Fruit fly (Drosophila melanogaster) whole organism, embryonic: Measurements from ENCODE around the gene CG43319.

Experiments used
- BtbVII ChIP-seq: fragments of 200-800 bp; sonication (Bioruptor generic); optimal IDR thresholded peaks from 3 replicates; lab custom pipeline; 2017; ENCODE audit warnings: missing biosample characterization, mild to moderate bottlenecking, missing genetic modification characterization
- CG10267 ChIP-seq: fragments of 200-800 bp; sonication (Bioruptor generic); optimal IDR thresholded peaks from 2 replicates; lab custom pipeline; 2018; ENCODE audit warnings: missing biosample characterization, mild to moderate bottlenecking, missing genetic modification characterization, moderate library complexity
- CG10274 ChIP-seq: fragments of 200-800 bp; sonication (Bioruptor generic); optimal IDR thresholded peaks from 3 replicates; lab custom pipeline; 2017; ENCODE audit warnings: missing biosample characterization, mild to moderate bottlenecking, missing genetic modification characterization
- CG10543 ChIP-seq: fragments of 200-800 bp; sonication (Bioruptor generic); optimal IDR thresholded peaks from 3 replicates; lab custom pipeline; 2017; ENCODE audit warnings: missing biosample characterization, mild to moderate bottlenecking, missing genetic modification characterization, moderate library complexity
- CG11093 ChIP-seq: fragments of 200-800 bp; sonication (Bioruptor generic); IDR thresholded peaks from 3 replicates; pipeline ENCODE4 v1.3.6; 2022; ENCODE audit warnings: missing biosample characterization, missing genetic modification characterization
- CG12299 ChIP-seq: fragments of 200-800 bp; sonication (Bioruptor generic); optimal IDR thresholded peaks from 2 replicates; lab custom pipeline; 2018; ENCODE audit warnings: missing biosample characterization, mild to moderate bottlenecking, missing genetic modification characterization
- CG12942 ChIP-seq: fragments of 200-800 bp; sonication (Bioruptor generic); optimal IDR thresholded peaks from 3 replicates; lab custom pipeline; 2016; ENCODE audit warnings: missing biosample characterization, missing genetic modification characterization
- CG13296 ChIP-seq: fragments of 200-800 bp; sonication (Bioruptor generic); optimal IDR thresholded peaks from 3 replicates; lab custom pipeline; 2018; ENCODE audit warnings: missing biosample characterization, mild to moderate bottlenecking, missing genetic modification characterization
- CG14014 ChIP-seq: fragments of 200-800 bp; sonication (Bioruptor generic); IDR thresholded peaks from 2 replicates; pipeline ENCODE4 v1.3.6; 2022; ENCODE audit warnings: missing biosample characterization, missing genetic modification characterization
- CG16813 ChIP-seq: fragments of 200-800 bp; sonication (Bioruptor generic); IDR thresholded peaks from 3 replicates; pipeline ENCODE4 v1.3.6; 2022; ENCODE audit warnings: missing biosample characterization, missing genetic modification characterization; ENCODE audit not compliant: partially characterized antibody
- CG17328 ChIP-seq: fragments of 200-800 bp; sonication (Bioruptor generic); IDR thresholded peaks from 2 replicates; pipeline ENCODE4 v1.3.6; 2022; ENCODE audit warnings: missing biosample characterization, missing genetic modification characterization
- CG17612 ChIP-seq: fragments of 200-800 bp; sonication (Bioruptor generic); IDR thresholded peaks from 2 replicates; pipeline ENCODE4 v1.3.6; 2022; ENCODE audit warnings: missing biosample characterization, missing genetic modification characterization
- CG30403 ChIP-seq: fragments of 200-800 bp; sonication (Bioruptor generic); optimal IDR thresholded peaks from 3 replicates; lab custom pipeline; 2016; ENCODE audit warnings: missing biosample characterization, missing genetic modification characterization
- CG31224 ChIP-seq: fragments of 200-800 bp; sonication (Bioruptor generic); IDR thresholded peaks from 2 replicates; pipeline ENCODE4 v1.3.6; 2022; ENCODE audit warnings: missing biosample characterization, missing genetic modification characterization
- CG3163 ChIP-seq: fragments of 200-800 bp; sonication (Bioruptor generic); optimal IDR thresholded peaks from 3 replicates; lab custom pipeline; 2016; ENCODE audit warnings: missing biosample characterization, missing genetic modification characterization
- CG34224 ChIP-seq: fragments of 200-800 bp; sonication (Bioruptor generic); IDR thresholded peaks from 3 replicates; pipeline ENCODE4 v1.3.6; 2022; ENCODE audit warnings: missing biosample characterization, missing genetic modification characterization; ENCODE audit not compliant: partially characterized antibody
- CG3847 ChIP-seq: fragments of 200-800 bp; sonication (Bioruptor generic); IDR thresholded peaks from 2 replicates; pipeline ENCODE4 v1.3.6; 2022; ENCODE audit warnings: missing biosample characterization, missing genetic modification characterization
- CG4404 ChIP-seq: fragments of 200-800 bp; sonication (Bioruptor generic); IDR thresholded peaks from 2 replicates; pipeline ENCODE4 v1.3.6; 2022; ENCODE audit warnings: missing biosample characterization, missing genetic modification characterization
- CG8089 ChIP-seq: fragments of 200-800 bp; sonication (Bioruptor generic); optimal IDR thresholded peaks from 3 replicates; lab custom pipeline; 2016; ENCODE audit warnings: missing biosample characterization, missing genetic modification characterization
- CG8359 ChIP-seq: fragments of 200-800 bp; sonication (Bioruptor generic); optimal IDR thresholded peaks from 2 replicates; lab custom pipeline; 2017; ENCODE audit warnings: missing biosample characterization, mild to moderate bottlenecking, missing genetic modification characterization, borderline replicate concordance
- CG9437 ChIP-seq: fragments of 200-800 bp; sonication (Bioruptor generic); optimal IDR thresholded peaks from 2 replicates; lab custom pipeline; 2018; ENCODE audit warnings: missing biosample characterization, mild to moderate bottlenecking, missing genetic modification characterization
- Elba2 ChIP-seq: fragments of 200-800 bp; sonication (Bioruptor generic); optimal IDR thresholded peaks from 3 replicates; lab custom pipeline; 2016; ENCODE audit warnings: missing biosample characterization, missing genetic modification characterization
- Ets65A ChIP-seq: fragments of 200-800 bp; sonication (Bioruptor generic); peaks from one replicate; lab custom pipeline; 2016; ENCODE audit warnings: missing biosample characterization, missing genetic modification characterization
- Fer1 ChIP-seq: fragments of 200-800 bp; sonication (Bioruptor generic); optimal IDR thresholded peaks from 2 replicates; lab custom pipeline; 2017; ENCODE audit warnings: missing biosample characterization, mild to moderate bottlenecking, missing genetic modification characterization
- Gug ChIP-seq: fragments of 200-800 bp; sonication (Bioruptor generic); IDR thresholded peaks from 4 replicates; pipeline ENCODE4 v1.3.6; 2022; ENCODE audit warnings: missing biosample characterization, missing genetic modification characterization
- HmgZ ChIP-seq: fragments of 200-800 bp; sonication (Bioruptor generic); optimal IDR thresholded peaks from 2 replicates; lab custom pipeline; 2018; ENCODE audit warnings: missing biosample characterization, mild to moderate bottlenecking, missing genetic modification characterization
- Kr ChIP-seq: fragments of 200-800 bp; sonication (Bioruptor generic); optimal IDR thresholded peaks from 2 replicates; lab custom pipeline; 2017; ENCODE audit warnings: missing biosample characterization, mild to moderate bottlenecking, missing genetic modification characterization
- MESR4 ChIP-seq: fragments of 200-800 bp; sonication (Bioruptor generic); optimal IDR thresholded peaks from 2 replicates; lab custom pipeline; 2018; ENCODE audit warnings: missing biosample characterization, mild to moderate bottlenecking, missing genetic modification characterization, moderate library complexity
- Meics ChIP-seq: fragments of 200-800 bp; sonication (Bioruptor generic); optimal IDR thresholded peaks from 2 replicates; lab custom pipeline; 2017; ENCODE audit warnings: missing biosample characterization, mild to moderate bottlenecking, missing genetic modification characterization
- Oli ChIP-seq: fragments of 200-800 bp; sonication (Bioruptor generic); optimal IDR thresholded peaks from 2 replicates; lab custom pipeline; 2018; ENCODE audit warnings: missing biosample characterization, mild to moderate bottlenecking, missing genetic modification characterization, moderate library complexity
- Scr ChIP-seq: fragments of 200-800 bp; sonication (Bioruptor generic); IDR thresholded peaks from 2 replicates; pipeline ENCODE4 v1.3.6; 2022; ENCODE audit warnings: missing biosample characterization, missing genetic modification characterization; ENCODE audit not compliant: partially characterized antibody
- Sin3A ChIP-seq: fragments of >200 bp; optimal IDR thresholded peaks from 2 replicates; lab custom pipeline; 2018
- Sry-δ ChIP-seq: fragments of 200-800 bp; sonication (Bioruptor generic); optimal IDR thresholded peaks from 2 replicates; lab custom pipeline; 2016; ENCODE audit warnings: missing biosample characterization, missing genetic modification characterization
- Usf ChIP-seq: fragments of 200-800 bp; sonication (Bioruptor generic); optimal IDR thresholded peaks from 2 replicates; lab custom pipeline; 2017; ENCODE audit warnings: missing genotype, missing biosample characterization, missing genetic modification characterization
- ap ChIP-seq: fragments of 200-800 bp; sonication (Bioruptor generic); IDR thresholded peaks from 2 replicates; pipeline ENCODE4 v1.3.6; 2022; ENCODE audit warnings: missing biosample characterization, missing genetic modification characterization
- ara ChIP-seq: fragments of 200-800 bp; sonication (Bioruptor generic); IDR thresholded peaks from 2 replicates; pipeline ENCODE4 v1.3.6; 2022; ENCODE audit warnings: missing biosample characterization, missing genetic modification characterization
- chm ChIP-seq: fragments of 200-800 bp; sonication (Bioruptor generic); IDR thresholded peaks from 2 replicates; pipeline ENCODE4 v1.3.6; 2022; ENCODE audit warnings: missing biosample characterization, missing genetic modification characterization
- chn ChIP-seq: fragments of 200-800 bp; sonication (Bioruptor generic); optimal IDR thresholded peaks from 2 replicates; lab custom pipeline; 2016; ENCODE audit warnings: missing biosample characterization, missing genetic modification characterization
- h ChIP-seq: fragments of >200 bp; optimal IDR thresholded peaks from 2 replicates; lab custom pipeline; 2017
- knrl ChIP-seq: fragments of 200-800 bp; sonication (Bioruptor generic); IDR thresholded peaks from 3 replicates; pipeline ENCODE4 v1.3.6; 2022; ENCODE audit warnings: missing biosample characterization, missing genetic modification characterization; ENCODE audit not compliant: partially characterized antibody
- lola ChIP-seq, 3 experiments: fragments of >200 bp in 2 of 3; fragments of 200-800 bp in 1 of 3; sonication (Bioruptor generic) in 1 of 3; optimal IDR thresholded peaks; 2 replicates each; lab custom pipeline; 2017 to 2019; ENCODE audit warnings: missing biosample characterization in 3 of 3, missing genetic modification characterization in 3 of 3, mild to moderate bottlenecking in 1 of 3, moderate library complexity in 1 of 3
- nmo ChIP-seq: fragments of 200-800 bp; sonication (Bioruptor generic); optimal IDR thresholded peaks from 2 replicates; lab custom pipeline; 2018; ENCODE audit warnings: missing biosample characterization, mild to moderate bottlenecking, missing genetic modification characterization, moderate library complexity
- onecut ChIP-seq: fragments of 200-800 bp; sonication (Bioruptor generic); IDR thresholded peaks from 2 replicates; pipeline ENCODE4 v1.3.6; 2022; ENCODE audit warnings: missing biosample characterization, missing genetic modification characterization
- p53 ChIP-seq: fragments of 200-800 bp; sonication (Bioruptor generic); optimal IDR thresholded peaks from 2 replicates; lab custom pipeline; 2016; ENCODE audit warnings: missing biosample characterization, missing genetic modification characterization
- phol ChIP-seq: fragments of 200-800 bp; sonication (Bioruptor generic); optimal IDR thresholded peaks from 3 replicates; lab custom pipeline; 2018; ENCODE audit warnings: missing biosample characterization, mild to moderate bottlenecking, missing genetic modification characterization, moderate library complexity
- pnt ChIP-seq: fragments of 200-800 bp; sonication (Bioruptor generic); optimal IDR thresholded peaks from 3 replicates; lab custom pipeline; 2016; ENCODE audit warnings: missing biosample characterization, missing genetic modification characterization
- shn ChIP-seq: fragments of 200-800 bp; sonication (Bioruptor generic); optimal IDR thresholded peaks from 3 replicates; lab custom pipeline; 2016; ENCODE audit warnings: missing biosample characterization, missing genetic modification characterization
- sr ChIP-seq: fragments of 200-800 bp; sonication (Bioruptor generic); IDR thresholded peaks from 3 replicates; pipeline ENCODE4 v1.3.6; 2022; ENCODE audit warnings: missing biosample characterization, missing genetic modification characterization
- stwl ChIP-seq: fragments of 200-800 bp; sonication (Bioruptor generic); optimal IDR thresholded peaks from 3 replicates; lab custom pipeline; 2018; ENCODE audit warnings: missing biosample characterization, mild to moderate bottlenecking, missing genetic modification characterization, moderate library complexity
- wek ChIP-seq: fragments of 200-800 bp; sonication (Bioruptor generic); optimal IDR thresholded peaks from 3 replicates; lab custom pipeline; 2018; ENCODE audit warnings: missing biosample characterization, mild to moderate bottlenecking, missing genetic modification characterization, moderate library complexity
- wor ChIP-seq: fragments of 200-800 bp; sonication (Bioruptor generic); IDR thresholded peaks from 2 replicates; pipeline ENCODE4 v1.3.6; 2022; ENCODE audit warnings: missing biosample characterization, missing genetic modification characterization
- z ChIP-seq: fragments of 200-800 bp; sonication (Bioruptor generic); IDR thresholded peaks from 3 replicates; pipeline ENCODE4 v1.3.6; 2022; ENCODE audit warnings: missing biosample characterization, missing genetic modification characterization
- zfh2 ChIP-seq: fragments of 200-800 bp; sonication (Bioruptor generic); optimal IDR thresholded peaks from 2 replicates; lab custom pipeline; 2016; ENCODE audit warnings: missing biosample characterization, missing genetic modification characterization

The CG43319 gene

dm6 chr3R:27700229-27700573 lies 6.1 kb downstream of the CG43319 start, which contains the start of gene btz (continued):
- TF ChIP-seq chn: no peak
- TF ChIP-seq CG10274: no peak
- no peak for TF ChIP-seq Meics
- no peak for TF ChIP-seq CG16813
- TF ChIP-seq Sry-δ (GFP tag; lab: Kevin White, UChicago): peak; percentile 56
- no peak for TF ChIP-seq lola (GFP tag; optimal IDR thresholded peaks at IDR 0.05; lab: Kevin White, UChicago)
- no peak for TF ChIP-seq zfh2 (GFP tag; lab: Kevin White, UChicago)
- TF ChIP-seq phol: peak; percentile 10
- TF ChIP-seq CG4404 (GFP tag; lab: Robert Waterston, UW): no peak
- TF ChIP-seq Elba2: peak; percentile 83
- peak; percentile 18 for TF ChIP-seq HmgZ (tag; lab: Kevin White, UChicago)
- TF ChIP-seq Sin3A: peak; percentile 6
- TF ChIP-seq CG34224 (GFP tag; lab: Robert Waterston, UW): no peak
- TF ChIP-seq BtbVII (GFP tag; lab: Kevin White, UChicago): no peak
- no peak for TF ChIP-seq CG11093 (GFP tag; lab: Robert Waterston, UW)
- no peak for TF ChIP-seq pnt (GFP tag; lab: Kevin White, UChicago)
- TF ChIP-seq ap (GFP tag; lab: Robert Waterston, UW): no peak
- no peak for TF ChIP-seq wor (GFP tag; lab: Robert Waterston, UW)
- no peak for TF ChIP-seq Usf (GFP tag; lab: Kevin White, UChicago)
- no peak for TF ChIP-seq CG17328 (GFP tag; lab: Robert Waterston, UW)
- no peak for TF ChIP-seq CG30403
- TF ChIP-seq shn (GFP tag; lab: Kevin White, UChicago): no peak
- peak; percentile 45 for TF ChIP-seq CG10267 (tag; lab: Kevin White, UChicago)
- TF ChIP-seq CG14014 (GFP tag; lab: Robert Waterston, UW): no peak
- no peak for TF ChIP-seq Gug (GFP tag; lab: Robert Waterston, UW)
- no peak for TF ChIP-seq CG8089 (GFP tag; lab: Kevin White, UChicago)
- no peak for TF ChIP-seq CG12942 (GFP tag; lab: Kevin White, UChicago)
- no peak for TF ChIP-seq CG3163 (GFP tag; lab: Kevin White, UChicago)
- TF ChIP-seq CG17612 (GFP tag; lab: Robert Waterston, UW): no peak
- TF ChIP-seq CG8359: no peak
- 0 out of 2 replicates have a peak, but pooled peaks have one; percentile 27 for TF ChIP-seq Scr (GFP tag; lab: Robert Waterston, UW)
- no peak for TF ChIP-seq wek
- TF ChIP-seq CG3847: 0 out of 2 replicates have a peak, but pooled peaks have one; percentile 30
- TF ChIP-seq Kr (GFP tag; lab: Kevin White, UChicago): no peak
- TF ChIP-seq Ets65A (GFP tag; lab: Kevin White, UChicago): no peak
- no peak for TF ChIP-seq Fer1 (GFP tag; lab: Kevin White, UChicago)
- TF ChIP-seq h (lab: Kevin White, UChicago): no peak
- TF ChIP-seq nmo: peak; percentile 45
- no peak for TF ChIP-seq CG12299
- TF ChIP-seq CG13296 (GFP tag; lab: Kevin White, UChicago): no peak
- TF ChIP-seq chm: no peak
- TF ChIP-seq stwl (tag; lab: Kevin White, UChicago): peak; percentile 71
- TF ChIP-seq Oli (tag; lab: Kevin White, UChicago): no peak
- TF ChIP-seq onecut: no peak
- TF ChIP-seq CG9437 (GFP tag; lab: Kevin White, UChicago): peak; percentile 100
- TF ChIP-seq CG10543: no peak
- TF ChIP-seq knrl (GFP tag; lab: Robert Waterston, UW): no peak
- TF ChIP-seq ara (GFP tag; lab: Robert Waterston, UW): no peak
- no peak for TF ChIP-seq p53
- TF ChIP-seq sr (GFP tag; lab: Robert Waterston, UW): no peak
- TF ChIP-seq MESR4 (GFP tag; lab: Kevin White, UChicago): peak; percentile 54
- TF ChIP-seq z (GFP tag; lab: Robert Waterston, UW): no peak
- TF ChIP-seq CG31224 (GFP tag; lab: Robert Waterston, UW): no peak
